Fruit fly (Drosophila melanogaster) whole organism, embryonic: ENCODE measurements around the gene mop.

Experiments
- B-H2 ChIP-seq: fragments of 200-800 bp; sonication (Bioruptor generic); optimal IDR thresholded peaks from 2 replicates; lab custom pipeline; 2018; ENCODE audit warnings: missing biosample characterization, mild to moderate bottlenecking, missing genetic modification characterization
- CG10274 ChIP-seq: fragments of 200-800 bp; sonication (Bioruptor generic); optimal IDR thresholded peaks from 3 replicates; lab custom pipeline; 2017; ENCODE audit warnings: missing biosample characterization, mild to moderate bottlenecking, missing genetic modification characterization
- CG10543 ChIP-seq: fragments of 200-800 bp; sonication (Bioruptor generic); optimal IDR thresholded peaks from 3 replicates; lab custom pipeline; 2017; ENCODE audit warnings: missing biosample characterization, mild to moderate bottlenecking, missing genetic modification characterization, moderate library complexity
- CG10654 ChIP-seq: fragments of 200-800 bp; sonication (Bioruptor generic); optimal IDR thresholded peaks from 2 replicates; lab custom pipeline; 2016; ENCODE audit warnings: missing biosample characterization, missing genetic modification characterization
- CG11085 ChIP-seq: fragments of 200-800 bp; sonication (Bioruptor generic); IDR thresholded peaks from 2 replicates; pipeline ENCODE4 v1.3.6; 2022; ENCODE audit warnings: missing biosample characterization, missing genetic modification characterization
- CG11247 ChIP-seq: fragments of 200-800 bp; sonication (Bioruptor generic); IDR thresholded peaks from 2 replicates; pipeline ENCODE4 v1.3.6; 2022; ENCODE audit warnings: missing biosample characterization, missing genetic modification characterization
- CG11398 ChIP-seq: fragments of 200-800 bp; sonication (Bioruptor generic); optimal IDR thresholded peaks from 2 replicates; lab custom pipeline; 2016; ENCODE audit warnings: missing biosample characterization, missing genetic modification characterization
- CG12155 ChIP-seq: fragments of 200-800 bp; sonication (Bioruptor generic); optimal IDR thresholded peaks from 3 replicates; lab custom pipeline; 2016; ENCODE audit warnings: missing biosample characterization, missing genetic modification characterization
- CG13296 ChIP-seq: fragments of 200-800 bp; sonication (Bioruptor generic); optimal IDR thresholded peaks from 3 replicates; lab custom pipeline; 2018; ENCODE audit warnings: missing biosample characterization, mild to moderate bottlenecking, missing genetic modification characterization
- CG14050 ChIP-seq: fragments of 200-800 bp; sonication (Bioruptor generic); IDR thresholded peaks from 3 replicates; pipeline ENCODE4 v1.3.6; 2022; ENCODE audit warnings: missing biosample characterization, missing genetic modification characterization
- CG14667 ChIP-seq: fragments of 200-800 bp; sonication (Bioruptor generic); IDR thresholded peaks from 2 replicates; pipeline ENCODE4 v1.3.6; 2022; ENCODE audit warnings: missing biosample characterization, missing genetic modification characterization
- CG15073 ChIP-seq: fragments of 200-800 bp; sonication (Bioruptor generic); optimal IDR thresholded peaks from 2 replicates; lab custom pipeline; 2016; ENCODE audit warnings: missing biosample characterization, missing genetic modification characterization
- CG16779 ChIP-seq: fragments of 200-800 bp; sonication (Bioruptor generic); IDR thresholded peaks from 2 replicates; pipeline ENCODE4 v1.3.6; 2022; ENCODE audit warnings: missing biosample characterization, missing genetic modification characterization
- CG17612 ChIP-seq: fragments of 200-800 bp; sonication (Bioruptor generic); IDR thresholded peaks from 2 replicates; pipeline ENCODE4 v1.3.6; 2022; ENCODE audit warnings: missing biosample characterization, missing genetic modification characterization
- CG32532 ChIP-seq: fragments of 200-800 bp; sonication (Bioruptor generic); IDR thresholded peaks from 2 replicates; pipeline ENCODE4 v1.3.6; 2022; ENCODE audit warnings: missing biosample characterization, missing genetic modification characterization
- CG4617 ChIP-seq: fragments of 200-800 bp; sonication (Bioruptor generic); optimal IDR thresholded peaks from 3 replicates; lab custom pipeline; 2016; ENCODE audit warnings: missing biosample characterization, missing genetic modification characterization, borderline replicate concordance
- CG4730 ChIP-seq: fragments of 200-800 bp; sonication (Bioruptor generic); IDR thresholded peaks from 2 replicates; pipeline ENCODE4 v1.3.6; 2022; ENCODE audit warnings: missing biosample characterization, missing genetic modification characterization
- CG5953 ChIP-seq: fragments of 200-800 bp; sonication (Bioruptor generic); IDR thresholded peaks from 2 replicates; pipeline ENCODE4 v1.3.6; 2022; ENCODE audit warnings: missing biosample characterization, missing genetic modification characterization
- CG6765 ChIP-seq: fragments of 200-800 bp; sonication (Bioruptor generic); optimal IDR thresholded peaks from 3 replicates; lab custom pipeline; 2017; ENCODE audit warnings: missing biosample characterization, mild to moderate bottlenecking, missing genetic modification characterization
- CG7556 ChIP-seq: fragments of 200-800 bp; sonication (Bioruptor generic); optimal IDR thresholded peaks from 2 replicates; lab custom pipeline; 2017; ENCODE audit warnings: missing biosample characterization, mild to moderate bottlenecking, missing genetic modification characterization
- CG7786 ChIP-seq: fragments of 200-800 bp; sonication (Bioruptor generic); optimal IDR thresholded peaks from 2 replicates; lab custom pipeline; 2016; ENCODE audit warnings: missing biosample characterization, missing genetic modification characterization
- CG7963 ChIP-seq: fragments of 200-800 bp; sonication (Bioruptor generic); IDR thresholded peaks from 3 replicates; pipeline ENCODE4 v1.3.6; 2022; ENCODE audit warnings: missing biosample characterization, missing genetic modification characterization; ENCODE audit not compliant: partially characterized antibody
- CG9797 ChIP-seq: fragments of 200-800 bp; sonication (Bioruptor generic); optimal IDR thresholded peaks from 3 replicates; lab custom pipeline; 2018; ENCODE audit warnings: missing biosample characterization, mild to moderate bottlenecking, missing genetic modification characterization
- Doc3 ChIP-seq: fragments of 200-800 bp; sonication (Bioruptor generic); IDR thresholded peaks from 3 replicates; pipeline ENCODE4 v1.3.6; 2022; ENCODE audit warnings: missing biosample characterization, missing genetic modification characterization; ENCODE audit not compliant: partially characterized antibody
- Dp ChIP-seq: fragments of 200-800 bp; sonication (Bioruptor generic); optimal IDR thresholded peaks from 2 replicates; lab custom pipeline; 2018; ENCODE audit warnings: missing biosample characterization, mild to moderate bottlenecking, missing genetic modification characterization, moderate library complexity
- Hsf ChIP-seq: fragments of 200-800 bp; sonication (Bioruptor generic); optimal IDR thresholded peaks from 3 replicates; lab custom pipeline; 2016; ENCODE audit warnings: missing biosample characterization, missing genetic modification characterization
- Jarid2 ChIP-seq: fragments of 200-800 bp; sonication (Bioruptor generic); optimal IDR thresholded peaks from 3 replicates; lab custom pipeline; 2017; ENCODE audit warnings: mild to moderate bottlenecking, missing biosample characterization, missing genetic modification reagents, missing genetic modification characterization
- NfI ChIP-seq: fragments of 200-800 bp; sonication (Bioruptor generic); optimal IDR thresholded peaks from 3 replicates; lab custom pipeline; 2018; ENCODE audit warnings: missing biosample characterization, mild to moderate bottlenecking, missing genetic modification characterization, moderate library complexity
- Optix ChIP-seq: fragments of 200-800 bp; sonication (Bioruptor generic); IDR thresholded peaks from 3 replicates; pipeline ENCODE4 v1.3.6; 2022; ENCODE audit warnings: missing biosample characterization, missing genetic modification characterization
- Sin3A ChIP-seq: fragments of >200 bp; optimal IDR thresholded peaks from 2 replicates; lab custom pipeline; 2018
- Trl ChIP-seq, 3 experiments: fragments of >200 bp in 2 of 3; fragments of 200-800 bp in 1 of 3; sonication (Bioruptor generic) in 1 of 3; optimal IDR thresholded peaks; 2 replicates in 1 of 3; 3 replicates in 2 of 3; lab custom pipeline; 2016 to 2017; ENCODE audit warnings: missing biosample characterization in 1 of 3, missing genetic modification characterization in 1 of 3
- Usf ChIP-seq: fragments of 200-800 bp; sonication (Bioruptor generic); optimal IDR thresholded peaks from 2 replicates; lab custom pipeline; 2017; ENCODE audit warnings: missing genotype, missing biosample characterization, missing genetic modification characterization
- abd-A ChIP-seq: fragments of 200-800 bp; sonication (Bioruptor generic); optimal IDR thresholded peaks from 3 replicates; lab custom pipeline; 2019; ENCODE audit warnings: missing biosample characterization, mild to moderate bottlenecking, missing genetic modification characterization, moderate library complexity
- ase ChIP-seq: fragments of 200-800 bp; sonication (Bioruptor generic); IDR thresholded peaks from 3 replicates; pipeline ENCODE4 v1.3.6; 2022; ENCODE audit warnings: missing biosample characterization, missing genetic modification characterization
- crol ChIP-seq: fragments of 200-800 bp; sonication (Bioruptor generic); IDR thresholded peaks from 2 replicates; pipeline ENCODE4 v1.3.6; 2022; ENCODE audit warnings: missing biosample characterization, missing genetic modification characterization
- dmrt99B ChIP-seq: fragments of 200-800 bp; sonication (Bioruptor generic); optimal IDR thresholded peaks from 2 replicates; lab custom pipeline; 2018; ENCODE audit warnings: missing biosample characterization, mild to moderate bottlenecking, missing genetic modification characterization, moderate library complexity
- fd3F ChIP-seq: fragments of 200-800 bp; sonication (Bioruptor generic); optimal IDR thresholded peaks from 2 replicates; lab custom pipeline; 2018; ENCODE audit warnings: missing biosample characterization, mild to moderate bottlenecking, missing genetic modification characterization, moderate library complexity
- gsb-n ChIP-seq: fragments of 200-800 bp; sonication (Bioruptor generic); optimal IDR thresholded peaks from 3 replicates; lab custom pipeline; 2018; ENCODE audit warnings: missing biosample characterization, mild to moderate bottlenecking, missing genetic modification characterization
- hbn ChIP-seq: fragments of 200-800 bp; sonication (Bioruptor generic); IDR thresholded peaks from 2 replicates; pipeline ENCODE4 v1.3.6; 2022; ENCODE audit warnings: missing biosample characterization, missing genetic modification characterization; ENCODE audit not compliant: partially characterized antibody
- lmd ChIP-seq: fragments of 200-800 bp; sonication (Bioruptor generic); IDR thresholded peaks from 2 replicates; pipeline ENCODE4 v1.3.6; 2022; ENCODE audit warnings: missing biosample characterization, missing genetic modification characterization
- onecut ChIP-seq: fragments of 200-800 bp; sonication (Bioruptor generic); IDR thresholded peaks from 2 replicates; pipeline ENCODE4 v1.3.6; 2022; ENCODE audit warnings: missing biosample characterization, missing genetic modification characterization
- p53 ChIP-seq: fragments of 200-800 bp; sonication (Bioruptor generic); optimal IDR thresholded peaks from 2 replicates; lab custom pipeline; 2016; ENCODE audit warnings: missing biosample characterization, missing genetic modification characterization
- pb ChIP-seq: fragments of 200-800 bp; sonication (Bioruptor generic); optimal IDR thresholded peaks from 3 replicates; lab custom pipeline; 2016; ENCODE audit warnings: missing biosample characterization, missing genetic modification characterization
- pfk ChIP-seq: fragments of 200-800 bp; sonication (Bioruptor generic); optimal IDR thresholded peaks from 2 replicates; lab custom pipeline; 2018; ENCODE audit warnings: missing biosample characterization, mild to moderate bottlenecking, missing genetic modification characterization, moderate library complexity
- phol ChIP-seq: fragments of 200-800 bp; sonication (Bioruptor generic); optimal IDR thresholded peaks from 3 replicates; lab custom pipeline; 2018; ENCODE audit warnings: missing biosample characterization, mild to moderate bottlenecking, missing genetic modification characterization, moderate library complexity
- schlank ChIP-seq: fragments of 200-800 bp; sonication (Bioruptor generic); optimal IDR thresholded peaks from 2 replicates; lab custom pipeline; 2018; ENCODE audit warnings: missing biosample characterization, mild to moderate bottlenecking, missing genetic modification characterization
- sd ChIP-seq: fragments of 200-800 bp; sonication (Bioruptor generic); optimal IDR thresholded peaks from 3 replicates; lab custom pipeline; 2018; ENCODE audit warnings: missing biosample characterization, mild to moderate bottlenecking, missing genetic modification characterization, moderate library complexity
- ttk ChIP-seq: fragments of 200-800 bp; sonication (Bioruptor generic); IDR thresholded peaks from 2 replicates; pipeline ENCODE4 v2.1.2; 2022; ENCODE audit warnings: missing biosample characterization, missing genetic modification characterization
- unpg ChIP-seq: fragments of 200-800 bp; sonication (Bioruptor generic); optimal IDR thresholded peaks from 3 replicates; lab custom pipeline; 2018; ENCODE audit warnings: missing biosample characterization, mild to moderate bottlenecking, missing genetic modification characterization, moderate library complexity

The mop gene

dm6 chr3L:14781082-14781862 is 5.3 kb upstream of the mop start (continued):
- TF ChIP-seq lmd (GFP tag; lab: Robert Waterston, UW) (peak; percentile 46; the same call in 1 of the 2 replicates), CG15073 (GFP tag; lab: Kevin White, UChicago) (no peak), schlank (peak; percentile 8), ase (peak; percentile 51; the same call in 1 of the 3 replicates), abd-A (tag; lab: Kevin White, UChicago) (peak; percentile 98), Usf (GFP tag; lab: Kevin White, UChicago) (no peak), crol (peak; percentile 99), onecut (GFP tag; lab: Robert Waterston, UW) (peak; percentile 49; the same call in 1 of the 2 replicates), CG4730 (no peak), sd (peak; percentile 94), unpg (GFP tag; lab: Kevin White, UChicago) (peak; percentile 48), CG14050 (0 out of 3 replicates have a peak, but pooled peaks have one; percentile 35), Doc3 (no peak; the same call in 2 of the 3 replicates), CG11247 (GFP tag; lab: Robert Waterston, UW) (peak; percentile 32), CG10274 (GFP tag; lab: Kevin White, UChicago) (no peak), pb (peak; percentile 55), CG11398 (GFP tag; lab: Kevin White, UChicago) (peak; percentile 25), ttk (peak; percentile 40), Dp (GFP tag; lab: Kevin White, UChicago) (no peak), CG9797 (no peak), CG14667 (GFP tag; lab: Robert Waterston, UW) (no peak), fd3F (GFP tag; lab: Kevin White, UChicago) (peak; percentile 14), hbn (GFP tag; lab: Robert Waterston, UW) (no peak), CG10543 (GFP tag; lab: Kevin White, UChicago) (peak; percentile 82), NfI (GFP tag; lab: Kevin White, UChicago) (peak; percentile 33), CG12155 (GFP tag; lab: Kevin White, UChicago) (no peak), Trl (optimal IDR thresholded peaks at IDR 0.05; lab: Kevin White, UChicago) (peak; percentile 91 to 93), Trl (GFP tag; optimal IDR thresholded peaks at IDR 0.05; lab: Kevin White, UChicago) (peak; percentile 59), CG32532 (GFP tag; lab: Robert Waterston, UW) (peak; percentile 33; the same call in 1 of the 2 replicates), CG7963 (GFP tag; lab: Robert Waterston, UW) (no peak), Sin3A (no peak), CG7556 (GFP tag; lab: Kevin White, UChicago) (peak; percentile 79), CG7786 (GFP tag; lab: Kevin White, UChicago) (no peak), CG11085 (GFP tag; lab: Robert Waterston, UW) (no peak), CG4617 (GFP tag; lab: Kevin White, UChicago) (peak; percentile 2), gsb-n (peak; percentile 54), CG5953 (no peak), CG13296 (GFP tag; lab: Kevin White, UChicago) (peak; percentile 81), Hsf (GFP tag; lab: Kevin White, UChicago) (peak; percentile 58), B-H2 (GFP tag; lab: Kevin White, UChicago) (peak; percentile 67), CG16779 (GFP tag; lab: Robert Waterston, UW) (no peak), CG17612 (GFP tag; lab: Robert Waterston, UW) (no peak), phol (tag; lab: Kevin White, UChicago) (peak; percentile 81), p53 (no peak), Jarid2 (GFP tag; lab: Kevin White, UChicago) (peak; percentile 33), CG6765 (GFP tag; lab: Kevin White, UChicago) (peak; percentile 59), pfk (GFP tag; lab: Kevin White, UChicago) (peak; percentile 69), dmrt99B (tag; lab: Kevin White, UChicago) (peak; percentile 79), Optix (GFP tag; lab: Robert Waterston, UW) (no peak), CG10654 (peak; percentile 2)
